Fruit fly (Drosophila melanogaster) whole organism, embryonic: Measurements from ENCODE around the gene ATPsynepsilonL.

ENCODE experiments used
- B-H2 ChIP-seq: fragments of 200-800 bp; sonication (Bioruptor generic); optimal IDR thresholded peaks from 2 replicates; lab custom pipeline; 2018; ENCODE audit warnings: missing biosample characterization, mild to moderate bottlenecking, missing genetic modification characterization
- Blimp-1 ChIP-seq: fragments of 200-800 bp; sonication (Bioruptor generic); optimal IDR thresholded peaks from 3 replicates; lab custom pipeline; 2018; ENCODE audit warnings: missing biosample characterization, missing genetic modification characterization, mild to moderate bottlenecking, moderate library complexity, missing genetic modification reagents
- CG10209 ChIP-seq: fragments of 200-800 bp; sonication (Bioruptor generic); optimal IDR thresholded peaks from 3 replicates; lab custom pipeline; 2017; ENCODE audit warnings: missing biosample characterization, mild to moderate bottlenecking, missing genetic modification characterization, missing genetic modification reagents
- CG10462 ChIP-seq: fragments of 200-800 bp; sonication (Bioruptor generic); optimal IDR thresholded peaks from 2 replicates; lab custom pipeline; 2016; ENCODE audit warnings: missing biosample characterization, missing genetic modification characterization
- CG11504 ChIP-seq: fragments of 200-800 bp; sonication (Bioruptor generic); optimal IDR thresholded peaks from 3 replicates; lab custom pipeline; 2019; ENCODE audit warnings: missing biosample characterization, mild to moderate bottlenecking, missing genetic modification characterization, moderate library complexity
- CG12219 ChIP-seq: fragments of 200-800 bp; sonication (Bioruptor generic); optimal IDR thresholded peaks from 3 replicates; lab custom pipeline; 2018; ENCODE audit warnings: missing biosample characterization, mild to moderate bottlenecking, missing genetic modification characterization
- CG12236 ChIP-seq: fragments of 200-800 bp; sonication (Bioruptor generic); optimal IDR thresholded peaks from 2 replicates; lab custom pipeline; 2016; ENCODE audit warnings: missing biosample characterization, missing genetic modification characterization
- CG13775 ChIP-seq: fragments of 200-800 bp; sonication (Bioruptor generic); optimal IDR thresholded peaks from 3 replicates; lab custom pipeline; 2017; ENCODE audit warnings: missing biosample characterization, mild to moderate bottlenecking, missing genetic modification characterization
- CG14710 ChIP-seq: fragments of 200-800 bp; sonication (Bioruptor generic); optimal IDR thresholded peaks from 3 replicates; lab custom pipeline; 2019; ENCODE audit warnings: missing biosample characterization, mild to moderate bottlenecking, missing genetic modification characterization, moderate library complexity
- CG15479 ChIP-seq: fragments of 200-800 bp; sonication (Bioruptor generic); optimal IDR thresholded peaks from 3 replicates; lab custom pipeline; 2019; ENCODE audit warnings: missing biosample characterization, mild to moderate bottlenecking, missing genetic modification characterization, moderate library complexity
- CG1602 ChIP-seq: fragments of 200-800 bp; sonication (Bioruptor generic); optimal IDR thresholded peaks from 3 replicates; lab custom pipeline; 2016; ENCODE audit warnings: missing biosample characterization, missing genetic modification characterization
- CG17568 ChIP-seq: fragments of 200-800 bp; sonication (Bioruptor generic); optimal IDR thresholded peaks from 2 replicates; lab custom pipeline; 2018; ENCODE audit warnings: missing biosample characterization, mild to moderate bottlenecking, missing genetic modification characterization, moderate library complexity
- CG18599 ChIP-seq: fragments of 200-800 bp; sonication (Bioruptor generic); optimal IDR thresholded peaks from 3 replicates; lab custom pipeline; 2017; ENCODE audit warnings: missing biosample characterization, missing genetic modification characterization, mild to moderate bottlenecking, moderate library complexity, missing genetic modification reagents
- CG2678 ChIP-seq: fragments of 200-800 bp; sonication (Bioruptor generic); optimal IDR thresholded peaks from 3 replicates; lab custom pipeline; 2019; ENCODE audit warnings: missing biosample characterization, mild to moderate bottlenecking, missing genetic modification characterization, moderate library complexity
- CG6254 ChIP-seq: fragments of 200-800 bp; sonication (Bioruptor generic); optimal IDR thresholded peaks from 3 replicates; lab custom pipeline; 2017; ENCODE audit warnings: mild to moderate bottlenecking, missing biosample characterization, missing genetic modification reagents, missing genetic modification characterization
- CG6683 ChIP-seq: fragments of 200-800 bp; sonication (Bioruptor generic); optimal IDR thresholded peaks from 2 replicates; lab custom pipeline; 2017; ENCODE audit warnings: missing biosample characterization, mild to moderate bottlenecking, missing genetic modification characterization, missing genetic modification reagents
- CG7357 ChIP-seq: fragments of 200-800 bp; sonication (Bioruptor generic); IDR thresholded peaks from 3 replicates; pipeline ENCODE4 v1.3.6; 2022; ENCODE audit warnings: missing biosample characterization, missing genetic modification characterization
- CG7786 ChIP-seq: fragments of 200-800 bp; sonication (Bioruptor generic); optimal IDR thresholded peaks from 2 replicates; lab custom pipeline; 2016; ENCODE audit warnings: missing biosample characterization, missing genetic modification characterization
- CG7963 ChIP-seq: fragments of 200-800 bp; sonication (Bioruptor generic); IDR thresholded peaks from 3 replicates; pipeline ENCODE4 v1.3.6; 2022; ENCODE audit warnings: missing biosample characterization, missing genetic modification characterization; ENCODE audit not compliant: partially characterized antibody
- CG8359 ChIP-seq: fragments of 200-800 bp; sonication (Bioruptor generic); optimal IDR thresholded peaks from 2 replicates; lab custom pipeline; 2017; ENCODE audit warnings: missing biosample characterization, mild to moderate bottlenecking, missing genetic modification characterization, borderline replicate concordance
- D ChIP-seq, 2 experiments: fragments of 200-800 bp in 1 of 2; fragments of >200 bp in 1 of 2; sonication (Bioruptor generic) in 1 of 2; optimal IDR thresholded peaks; 2 replicates in 1 of 2; 3 replicates in 1 of 2; lab custom pipeline; 2017; ENCODE audit warnings: mild to moderate bottlenecking in 1 of 2, missing biosample characterization in 1 of 2, missing genetic modification characterization in 1 of 2, missing genetic modification reagents in 1 of 2
- D19A ChIP-seq: fragments of 200-800 bp; optimal IDR thresholded peaks from 3 replicates; lab custom pipeline; 2019; ENCODE audit warnings: missing biosample characterization, mild to moderate bottlenecking, missing genetic modification characterization, moderate library complexity
- Dek ChIP-seq: fragments of 200-800 bp; sonication (Bioruptor generic); optimal IDR thresholded peaks from 3 replicates; lab custom pipeline; 2019; ENCODE audit warnings: missing biosample characterization, mild to moderate bottlenecking, missing genetic modification characterization, moderate library complexity
- Dll ChIP-seq: fragments of 200-800 bp; sonication (Bioruptor generic); IDR thresholded peaks from 4 replicates; pipeline ENCODE4 v1.3.6; 2022; ENCODE audit warnings: missing biosample characterization, missing genetic modification characterization; ENCODE audit not compliant: partially characterized antibody
- Ets65A ChIP-seq: fragments of 200-800 bp; sonication (Bioruptor generic); peaks from one replicate; lab custom pipeline; 2016; ENCODE audit warnings: missing biosample characterization, missing genetic modification characterization
- H15 ChIP-seq: fragments of 200-800 bp; sonication (Bioruptor generic); IDR thresholded peaks from 3 replicates; pipeline ENCODE4 v1.3.6; 2022; ENCODE audit warnings: missing biosample characterization, missing genetic modification characterization
- Lim3 ChIP-seq: fragments of 200-800 bp; sonication (Bioruptor generic); IDR thresholded peaks from 2 replicates; pipeline ENCODE4 v1.3.6; 2022; ENCODE audit warnings: missing biosample characterization, missing genetic modification characterization
- Six4 ChIP-seq: fragments of 200-800 bp; sonication (Bioruptor generic); optimal IDR thresholded peaks from 2 replicates; lab custom pipeline; 2016; ENCODE audit warnings: missing biosample characterization, missing genetic modification characterization
- Xrp1 ChIP-seq: fragments of 200-800 bp; sonication (Bioruptor generic); IDR thresholded peaks from 2 replicates; pipeline ENCODE4 v1.3.6; 2022; ENCODE audit warnings: missing biosample characterization, missing genetic modification characterization
- amos ChIP-seq: fragments of 200-800 bp; sonication (Bioruptor generic); IDR thresholded peaks from 2 replicates; pipeline ENCODE4 v1.3.6; 2022; ENCODE audit warnings: missing biosample characterization, missing genetic modification characterization; ENCODE audit not compliant: partially characterized antibody
- ap ChIP-seq: fragments of 200-800 bp; sonication (Bioruptor generic); IDR thresholded peaks from 2 replicates; pipeline ENCODE4 v1.3.6; 2022; ENCODE audit warnings: missing biosample characterization, missing genetic modification characterization
- esg ChIP-seq: fragments of 200-800 bp; sonication (Bioruptor generic); conservative IDR thresholded peaks from 2 replicates; pipeline ENCODE4 v1.3.6; 2022; ENCODE audit warnings: missing biosample characterization, missing genetic modification characterization
- ftz-f1 ChIP-seq: fragments of 200-800 bp; sonication (Bioruptor generic); optimal IDR thresholded peaks from 2 replicates; lab custom pipeline; 2016; ENCODE audit warnings: missing biosample characterization, missing genetic modification characterization
- grau ChIP-seq: fragments of 200-800 bp; optimal IDR thresholded peaks from 3 replicates; lab custom pipeline; 2019; ENCODE audit warnings: missing biosample characterization, mild to moderate bottlenecking, missing genetic modification characterization, moderate library complexity
- gsb ChIP-seq: fragments of 200-800 bp; sonication (Bioruptor generic); IDR thresholded peaks from 2 replicates; pipeline ENCODE4 v1.3.6; 2022; ENCODE audit warnings: missing biosample characterization, missing genetic modification characterization
- her ChIP-seq: fragments of 200-800 bp; sonication (Bioruptor generic); optimal IDR thresholded peaks from 2 replicates; lab custom pipeline; 2016; ENCODE audit warnings: missing biosample characterization, missing genetic modification characterization
- lmd ChIP-seq: fragments of 200-800 bp; sonication (Bioruptor generic); IDR thresholded peaks from 2 replicates; pipeline ENCODE4 v1.3.6; 2022; ENCODE audit warnings: missing biosample characterization, missing genetic modification characterization
- nau ChIP-seq: fragments of 200-800 bp; sonication (Bioruptor generic); optimal IDR thresholded peaks from 3 replicates; lab custom pipeline; 2017; ENCODE audit warnings: missing biosample characterization, mild to moderate bottlenecking, missing genetic modification characterization, missing genetic modification reagents
- prd ChIP-seq, 3 experiments: fragments of >200 bp in 2 of 3; fragments of 200-800 bp in 1 of 3; sonication (Bioruptor generic) in 1 of 3; optimal IDR thresholded peaks in 2 of 3; IDR thresholded peaks in 1 of 3; 2 replicates in 2 of 3; 3 replicates in 1 of 3; pipeline versions ENCODE4 v1.3.6 to Lab custom; 2017 to 2022; ENCODE audit warnings: missing biosample characterization in 1 of 3, missing genetic modification characterization in 1 of 3
- psq ChIP-seq: fragments of 200-800 bp; sonication (Bioruptor generic); optimal IDR thresholded peaks from 2 replicates; lab custom pipeline; 2017; ENCODE audit warnings: missing biosample characterization, missing genetic modification characterization
- shn ChIP-seq: fragments of 200-800 bp; sonication (Bioruptor generic); optimal IDR thresholded peaks from 3 replicates; lab custom pipeline; 2016; ENCODE audit warnings: missing biosample characterization, missing genetic modification characterization
- sima ChIP-seq: fragments of 200-800 bp; sonication (Bioruptor generic); optimal IDR thresholded peaks from 2 replicates; lab custom pipeline; 2016; ENCODE audit warnings: missing biosample characterization, missing genetic modification characterization
- stc ChIP-seq: fragments of 200-800 bp; sonication (Bioruptor generic); IDR thresholded peaks from 2 replicates; pipeline ENCODE4 v1.3.6; 2022; ENCODE audit warnings: missing biosample characterization, missing genetic modification characterization
- trem ChIP-seq: fragments of 200-800 bp; optimal IDR thresholded peaks from 3 replicates; lab custom pipeline; 2019; ENCODE audit warnings: missing biosample characterization, mild to moderate bottlenecking, missing genetic modification characterization, moderate library complexity
- tx ChIP-seq: fragments of 200-800 bp; sonication (Bioruptor generic); optimal IDR thresholded peaks from 2 replicates; lab custom pipeline; 2016; ENCODE audit warnings: missing biosample characterization, missing genetic modification characterization
- vnd ChIP-seq: fragments of 200-800 bp; sonication (Bioruptor generic); IDR thresholded peaks from 3 replicates; pipeline ENCODE4 v1.3.6; 2022; ENCODE audit warnings: missing biosample characterization, missing genetic modification characterization; ENCODE audit not compliant: partially characterized antibody

ATPsynepsilonL gene

DNA sequence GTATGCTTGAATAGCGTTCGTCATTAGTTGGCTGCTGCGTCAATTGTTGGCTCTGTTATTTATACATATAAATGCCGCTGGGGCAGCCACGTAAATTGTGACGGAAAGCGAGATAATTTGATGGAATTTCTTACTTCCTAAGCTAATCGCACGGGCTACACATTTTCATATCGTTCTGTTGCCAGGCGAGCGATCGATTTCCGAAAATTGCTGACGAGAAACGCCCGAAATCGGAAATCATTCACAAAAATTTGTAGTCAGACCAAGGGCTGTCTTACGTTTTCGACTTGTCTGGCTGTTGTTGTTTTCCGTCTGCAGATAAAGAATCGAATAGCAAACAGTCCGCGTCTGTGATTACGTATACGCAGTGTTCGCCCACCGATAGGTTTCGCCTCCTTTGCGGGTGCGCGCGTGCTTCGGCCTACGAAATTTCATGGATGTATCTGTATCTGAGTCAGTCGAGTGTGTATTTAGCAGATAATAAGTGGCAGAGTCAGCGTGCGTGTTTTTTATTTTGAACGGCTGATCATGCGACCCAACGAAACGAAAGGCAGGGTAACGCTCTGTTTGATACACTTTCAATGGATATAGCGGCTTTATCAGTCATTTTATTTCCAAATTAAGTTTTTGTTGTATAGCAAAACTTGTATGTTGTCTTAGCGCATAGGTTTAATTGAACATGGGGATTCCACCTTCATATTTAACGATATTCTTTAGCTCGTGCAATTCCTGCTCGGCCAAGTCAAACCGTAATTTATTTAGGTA lies 23.9 kb upstream of the ATPsynepsilonL start (continued):
- TF ChIP-seq psq (GFP tag; lab: Kevin White, UChicago) (no peak), shn (GFP tag; lab: Kevin White, UChicago) (peak; percentile 57), CG12219 (GFP tag; lab: Kevin White, UChicago) (peak; percentile 69), D (optimal IDR thresholded peaks at IDR 0.05; lab: Kevin White, UChicago) (no peak), D (GFP tag; optimal IDR thresholded peaks at IDR 0.05; lab: Kevin White, UChicago) (peak; percentile 36), CG10462 (GFP tag; lab: Kevin White, UChicago) (peak; percentile 13), CG13775 (GFP tag; lab: Kevin White, UChicago) (peak; percentile 45), CG6683 (peak; percentile 54), CG6254 (peak; percentile 18), H15 (GFP tag; lab: Robert Waterston, UW) (0 out of 3 replicates have a peak, but pooled peaks have one; percentile 40), Xrp1 (peak; percentile 49; the same call in 1 of the 2 replicates), CG8359 (GFP tag; lab: Kevin White, UChicago) (no peak), lmd (peak; percentile 68), CG7963 (GFP tag; lab: Robert Waterston, UW) (no peak), CG10209 (GFP tag; lab: Kevin White, UChicago) (peak; percentile 71), CG7786 (GFP tag; lab: Kevin White, UChicago) (peak; percentile 49), D19A (peak; percentile 93), CG17568 (GFP tag; lab: Kevin White, UChicago) (peak; percentile 19), CG12236 (GFP tag; lab: Kevin White, UChicago) (peak; percentile 45), CG18599 (peak; percentile 87), her (GFP tag; lab: Kevin White, UChicago) (peak; percentile 66), Lim3 (GFP tag; lab: Robert Waterston, UW) (no peak), Ets65A (GFP tag; lab: Kevin White, UChicago) (peak; percentile 2), trem (tag; lab: Kevin White, UChicago) (no peak), vnd (GFP tag; lab: Robert Waterston, UW) (no peak; the same call in 2 of the 3 replicates), prd (optimal IDR thresholded peaks at IDR 0.05; lab: Kevin White, UChicago) (no peak), prd (GFP tag; IDR thresholded peaks at IDR 0.05; lab: Robert Waterston, UW) (peak; percentile 70), gsb (GFP tag; lab: Robert Waterston, UW) (peak; percentile 55; the same call in 1 of the 2 replicates), CG1602 (GFP tag; lab: Kevin White, UChicago) (peak; percentile 17), Blimp-1 (GFP tag; lab: Kevin White, UChicago) (peak; percentile 51), tx (GFP tag; lab: Kevin White, UChicago) (peak; percentile 56), ap (0 out of 2 replicates have a peak, but pooled peaks have one; percentile 40), CG7357 (GFP tag; lab: Robert Waterston, UW) (peak; percentile 63), B-H2 (peak; percentile 51), stc (GFP tag; lab: Robert Waterston, UW) (peak; percentile 56; the same call in 1 of the 2 replicates), Six4 (GFP tag; lab: Kevin White, UChicago) (no peak), nau (GFP tag; lab: Kevin White, UChicago) (peak; percentile 57), Dll (GFP tag; lab: Robert Waterston, UW) (0 out of 4 replicates have a peak, but pooled peaks have one; percentile 37), amos (GFP tag; lab: Robert Waterston, UW) (no peak; the same call in 1 of the 2 replicates), Dek (peak; percentile 63), CG15479 (GFP tag; lab: Kevin White, UChicago) (no peak), sima (GFP tag; lab: Kevin White, UChicago) (no peak), ftz-f1 (GFP tag; lab: Kevin White, UChicago) (no peak), CG11504 (tag; lab: Kevin White, UChicago) (peak; percentile 79), CG2678 (peak; percentile 82), grau (peak; percentile 73), CG14710 (tag; lab: Kevin White, UChicago) (peak; percentile 5), esg (GFP tag; lab: Robert Waterston, UW) (peak; percentile 72)
